Worm (Caenorhabditis elegans): Measurements from ENCODE around the gene F25H9.2.

DNA sequence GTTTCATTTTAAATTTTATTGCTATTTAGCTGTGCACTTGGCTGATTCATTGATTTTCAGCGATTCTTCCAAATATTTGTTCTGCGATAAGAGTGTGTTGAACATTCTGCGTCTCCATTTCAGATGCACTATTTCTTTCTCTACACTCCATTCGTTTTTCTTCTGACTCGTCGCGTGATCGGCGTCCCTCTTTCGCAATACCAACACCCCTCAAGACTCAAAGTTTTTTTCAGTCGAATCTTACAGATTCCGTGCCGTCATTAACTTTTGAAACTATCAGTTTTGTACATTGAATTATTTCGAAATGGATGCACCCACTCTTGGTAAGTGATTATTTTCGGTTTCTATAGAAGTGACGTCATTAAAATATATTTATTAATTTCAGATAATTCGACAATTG lies 5.1 kb downstream of the F25H9.2 start, which contains the start of gene frm-10:
- TF ChIP-seq tab-1 (GFP tag; IDR thresholded peaks at IDR 0.05) (no peak), ztf-29 (GFP tag; IDR thresholded peaks at IDR 0.05) (no peak), flt-1 (GFP tag; IDR thresholded peaks at IDR 0.05) (no peak), T22C8.4 (GFP tag; IDR thresholded peaks at IDR 0.05) (no peak), med-1 (GFP tag; optimal IDR thresholded peaks at IDR 0.05; ENCODE audit: insufficient read depth) (no peak)
